Fruit fly (Drosophila melanogaster): ENCODE data around the gene CG12984.

CG12984 gene

dm6 chr3L:21040831-21041230 lies 49.4 kb downstream of the CG12984 start (continued):
- TF ChIP-seq pan (optimal IDR thresholded peaks at IDR 0.05): no peak
- peak in 1 of 2 experiments; percentile 22 for TF ChIP-seq pan (GFP tag; optimal IDR thresholded peaks at IDR 0.05 in 1 of 2, IDR thresholded peaks at IDR 0.05 in 1 of 2)
- no peak for TF ChIP-seq CG12744 (GFP tag; optimal IDR thresholded peaks at IDR 0.05)
- peak; percentile 51 for TF ChIP-seq slbo (GFP tag; IDR thresholded peaks at IDR 0.05)
- peak; percentile 43 for TF ChIP-seq CG17385 (GFP tag; optimal IDR thresholded peaks at IDR 0.05)
- TF ChIP-seq Sry-β (GFP tag; optimal IDR thresholded peaks at IDR 0.05): peak; percentile 43
- TF ChIP-seq CG34224 (GFP tag; IDR thresholded peaks at IDR 0.05; ENCODE audit: partially characterized antibody): no peak
- peak; percentile 51; the same call in 1 of the 4 replicates for TF ChIP-seq chinmo (GFP tag; IDR thresholded peaks at IDR 0.05; ENCODE audit: partially characterized antibody)
- TF ChIP-seq CG11560 (tag; IDR thresholded peaks at IDR 0.05): no peak
- TF ChIP-seq CG1529 (GFP tag; optimal IDR thresholded peaks at IDR 0.05): no peak
- peak; percentile 19 for TF ChIP-seq Abd-B (GFP tag; optimal IDR thresholded peaks at IDR 0.05)
- TF ChIP-seq aop (GFP tag; IDR thresholded peaks at IDR 0.05): no peak
- peak; percentile 80 for TF ChIP-seq CG12769 (tag; optimal IDR thresholded peaks at IDR 0.05)
- no peak for TF ChIP-seq CG10147 (GFP tag; optimal IDR thresholded peaks at IDR 0.05)
- TF ChIP-seq unpg (GFP tag; optimal IDR thresholded peaks at IDR 0.05): no peak
- TF ChIP-seq az2 (GFP tag; optimal IDR thresholded peaks at IDR 0.05): no peak
- no peak for TF ChIP-seq ham (GFP tag; IDR thresholded peaks at IDR 0.05)
- TF ChIP-seq crol (GFP tag; IDR thresholded peaks at IDR 0.05): peak; percentile 94
- TF ChIP-seq CG16863 (GFP tag; optimal IDR thresholded peaks at IDR 0.05): no peak
- TF ChIP-seq ci (GFP tag; IDR thresholded peaks at IDR 0.05): 0 out of 3 replicates have a peak, but pooled peaks have one; percentile 7
- TF ChIP-seq TFAM (GFP tag; optimal IDR thresholded peaks at IDR 0.05): no peak
- TF ChIP-seq CG10543 (GFP tag; optimal IDR thresholded peaks at IDR 0.05): no peak
- TF ChIP-seq z (GFP tag; IDR thresholded peaks at IDR 0.05): 0 out of 3 replicates have a peak, but pooled peaks have one; percentile 13
- no peak for TF ChIP-seq CG12219 (GFP tag; optimal IDR thresholded peaks at IDR 0.05)
- no peak for TF ChIP-seq Hr3 (GFP tag; optimal IDR thresholded peaks at IDR 0.05)
- TF ChIP-seq sd (tag; optimal IDR thresholded peaks at IDR 0.05): peak; percentile 37
- TF ChIP-seq CG13296 (GFP tag; optimal IDR thresholded peaks at IDR 0.05): no peak
- peak in 1 of 2 experiments; percentile 26 for TF ChIP-seq Pdp1 (GFP tag; optimal IDR thresholded peaks at IDR 0.05)
- TF ChIP-seq dysf (GFP tag; IDR thresholded peaks at IDR 0.05): no peak
- no peak for TF ChIP-seq CG7786 (GFP tag; optimal IDR thresholded peaks at IDR 0.05)
- TF ChIP-seq p53 (GFP tag; optimal IDR thresholded peaks at IDR 0.05): no peak
- TF ChIP-seq Dip3 (GFP tag; optimal IDR thresholded peaks at IDR 0.05): no peak
- TF ChIP-seq Ets65A (GFP tag): no peak
- TF ChIP-seq CG5953 (GFP tag; IDR thresholded peaks at IDR 0.05): no peak
- no peak for TF ChIP-seq cato (GFP tag; optimal IDR thresholded peaks at IDR 0.05; ENCODE audit: borderline replicate concordance)
- TF ChIP-seq gem (tag; optimal IDR thresholded peaks at IDR 0.05): no peak
- TF ChIP-seq Dll (GFP tag; IDR thresholded peaks at IDR 0.05; ENCODE audit: partially characterized antibody): no peak
